Worm (Caenorhabditis elegans): ENCODE results near the gene ZC239.17.

- no peak for TF ChIP-seq ztf-23 (GFP tag; IDR thresholded peaks at IDR 0.05)
- no peak for TF ChIP-seq ztf-29 (GFP tag; IDR thresholded peaks at IDR 0.05)
These were observed 17.0 kb downstream of the ZC239.17 start, which contains the start of gene sdz-35 for ce11 chrII:3208679-3209078.
